Worm (Caenorhabditis elegans) whole organism, midembryonic: ENCODE data around the gene clh-6.

Experiments
- T22C8.4 ChIP-seq: fragments of 200-800 bp; sonication (Bioruptor generic); IDR thresholded peaks from 2 replicates; pipeline ENCODE4 v1.3.6; 2022; ENCODE audit warnings: missing genetic modification characterization, missing compliant biosample characterization
- cog-1 ChIP-seq: sonication (generic microtip); optimal IDR thresholded peaks from 2 replicates; lab custom pipeline; 2016; ENCODE audit warnings: missing genetic modification characterization, missing compliant biosample characterization
- flt-1 ChIP-seq: fragments of 200-800 bp; sonication (Bioruptor generic); IDR thresholded peaks from 2 replicates; pipeline ENCODE4 v1.3.6; 2022; ENCODE audit warnings: missing genetic modification characterization, missing compliant biosample characterization
- klf-2 ChIP-seq: fragments of 200-800 bp; sonication (Bioruptor generic); conservative IDR thresholded peaks from 2 replicates; pipeline ENCODE4 v1.3.6; 2022; ENCODE audit warnings: missing genetic modification reagents, missing genetic modification characterization, missing compliant biosample characterization
- med-1 ChIP-seq: sonication (generic microtip); optimal IDR thresholded peaks from 2 replicates; lab custom pipeline; 2017; ENCODE audit warnings: missing genetic modification characterization, mild to moderate bottlenecking, missing compliant biosample characterization, antibody characterized with exemption, missing genetic modification reagents; ENCODE audit not compliant: insufficient read depth
- ref-1 ChIP-seq: fragments of 200-800 bp; sonication (Bioruptor generic); conservative IDR thresholded peaks from 2 replicates; pipeline ENCODE4 v1.3.6; 2022; ENCODE audit warnings: missing genetic modification reagents, missing genetic modification characterization, missing compliant biosample characterization
- tab-1 ChIP-seq: fragments of 200-800 bp; sonication (Bioruptor generic); IDR thresholded peaks from 2 replicates; pipeline ENCODE4 v1.3.6; 2022; ENCODE audit warnings: missing genetic modification characterization, missing compliant biosample characterization
- ztf-23 ChIP-seq: fragments of 200-800 bp; sonication (Bioruptor generic); IDR thresholded peaks from 2 replicates; pipeline ENCODE4 v1.3.6; 2022; ENCODE audit warnings: missing genetic modification reagents, missing genetic modification characterization, missing compliant biosample characterization
- ztf-29 ChIP-seq: fragments of 200-800 bp; sonication (Bioruptor generic); IDR thresholded peaks from 2 replicates; pipeline ENCODE4 v1.3.6; 2022; ENCODE audit warnings: missing genetic modification reagents, missing genetic modification characterization, missing compliant biosample characterization

DNA sequence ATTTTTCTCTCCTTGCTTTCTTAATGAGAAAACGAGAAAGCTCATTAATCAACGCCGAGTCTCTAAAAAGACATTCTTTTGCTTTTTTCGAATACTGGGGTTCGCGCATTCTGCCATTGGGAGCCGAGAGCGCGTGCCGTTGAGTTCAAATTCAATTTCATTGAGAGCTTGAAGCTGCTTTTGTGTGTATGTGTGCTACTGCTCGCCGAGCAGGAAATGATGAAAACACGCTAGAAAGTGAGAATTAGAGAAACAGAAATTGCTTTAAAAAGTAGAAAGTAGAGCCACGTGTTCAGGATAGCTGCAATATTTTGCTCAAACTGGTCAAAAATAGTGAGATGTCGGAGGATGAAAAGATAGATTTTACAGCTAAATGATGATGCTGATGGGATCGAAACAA, 37.5 kb downstream of the clh-6 start:
- TF ChIP-seq med-1 (GFP tag; lab: Kevin White, UChicago) (no peak), T22C8.4 (GFP tag; lab: Robert Waterston, UW) (no peak), klf-2 (GFP tag; lab: Robert Waterston, UW) (no peak), ztf-29 (GFP tag; lab: Robert Waterston, UW) (no peak), ztf-23 (no peak), flt-1 (GFP tag; lab: Robert Waterston, UW) (no peak), ref-1 (GFP tag; lab: Robert Waterston, UW) (no peak), tab-1 (GFP tag; lab: Robert Waterston, UW) (no peak), cog-1 (tag; lab: Kevin White, UChicago) (no peak)
